Worm (Caenorhabditis elegans) whole organism, L2 larva: ENCODE data around the gene K01A12.2.

Experiments
- ZK546.5 ChIP-seq: sonication (generic microtip); optimal IDR thresholded peaks from 2 replicates; lab custom pipeline; 2017; ENCODE audit warnings: missing biosample characterization, missing genetic modification characterization
- ama-1 ChIP-seq: fragments of 150-350 bp; optimal IDR thresholded peaks from 2 replicates; lab custom pipeline; 2018; ENCODE audit warnings: inconsistent platforms
- ceh-82 ChIP-seq: fragments of 150-350 bp; optimal IDR thresholded peaks from 2 replicates; lab custom pipeline; 2014; ENCODE audit warnings: missing biosample characterization, missing genetic modification characterization
- dmd-4 ChIP-seq: sonication (generic microtip); optimal IDR thresholded peaks from 2 replicates; lab custom pipeline; 2017; ENCODE audit warnings: missing biosample characterization, missing genetic modification characterization
- lin-11 ChIP-seq: fragments of 150-350 bp; sonication (generic microtip); optimal IDR thresholded peaks from 2 replicates; lab custom pipeline; 2014; ENCODE audit warnings: missing biosample characterization, missing genetic modification characterization, inconsistent platforms, mixed read lengths
- lin-13 ChIP-seq: fragments of 150-350 bp; optimal IDR thresholded peaks from 2 replicates; lab custom pipeline; 2014; ENCODE audit warnings: missing biosample characterization, missing genetic modification reagents, missing genetic modification characterization
- mab-5 ChIP-seq: fragments of 150-350 bp; optimal IDR thresholded peaks from 2 replicates; lab custom pipeline; 2014; ENCODE audit warnings: missing biosample characterization, missing genetic modification characterization
- nhr-11 ChIP-seq: fragments of 150-350 bp; optimal IDR thresholded peaks from 2 replicates; lab custom pipeline; 2014; ENCODE audit warnings: missing biosample characterization, missing genetic modification characterization
- nhr-23 ChIP-seq: fragments of 150-350 bp; optimal IDR thresholded peaks from 2 replicates; lab custom pipeline; 2014; ENCODE audit warnings: missing biosample characterization, missing genetic modification reagents, missing genetic modification characterization
- skn-1 ChIP-seq: sonication (generic microtip); optimal IDR thresholded peaks from 2 replicates; lab custom pipeline; 2017; ENCODE audit warnings: missing biosample characterization, missing genetic modification characterization
- sma-3 ChIP-seq: sonication (generic microtip); optimal IDR thresholded peaks from 2 replicates; lab custom pipeline; 2016; ENCODE audit warnings: missing genetic modification reagents, missing genetic modification characterization, missing compliant biosample characterization
- unc-39 ChIP-seq: fragments of 150-350 bp; optimal IDR thresholded peaks from 2 replicates; lab custom pipeline; 2014; ENCODE audit warnings: missing biosample characterization, missing genetic modification characterization
- unc-62 ChIP-seq: fragments of 150-350 bp; optimal IDR thresholded peaks from 2 replicates; lab custom pipeline; 2014; ENCODE audit warnings: missing biosample characterization, missing genetic modification reagents, missing genetic modification characterization
- ztf-4 ChIP-seq: fragments of 150-350 bp; optimal IDR thresholded peaks from 2 replicates; lab custom pipeline; 2014; ENCODE audit warnings: missing biosample characterization, missing genetic modification characterization

- TF ChIP-seq ama-1, result no peak
- no peak for TF ChIP-seq ceh-82 (tag; lab: Kevin White, UChicago)
- TF ChIP-seq ZK546.5 (tag; lab: Kevin White, UChicago), result no peak
- TF ChIP-seq lin-13 (GFP tag; lab: Kevin White, UChicago), result no peak
- no peak for TF ChIP-seq ztf-4 (tag; lab: Kevin White, UChicago)
- no peak for TF ChIP-seq sma-3
- TF ChIP-seq nhr-23, result no peak
- no peak for TF ChIP-seq nhr-11 (tag; lab: Kevin White, UChicago)
- TF ChIP-seq mab-5 (tag; lab: Kevin White, UChicago), result no peak
- TF ChIP-seq unc-39 (tag; lab: Kevin White, UChicago), result no peak
- no peak for TF ChIP-seq dmd-4
- no peak for TF ChIP-seq unc-62 (GFP tag; lab: Kevin White, UChicago)
- no peak for TF ChIP-seq skn-1
- no peak for TF ChIP-seq lin-11 (tag; lab: Kevin White, UChicago)
These were observed 28.2 kb upstream of the K01A12.2 start for ce11 chrX:8584825-8585384.
